Worm (Caenorhabditis elegans): ENCODE data around the gene let-754.

let-754 gene

ce11 chrIII:7919823-7920222, 33.3 kb downstream of the let-754 start, which contains the start of gene C29E4.14:
Gene C29E4.14, plus strand, starts transcription at chrIII:7920123.
- no peak for TF ChIP-seq unc-130 (GFP tag; optimal IDR thresholded peaks at IDR 0.05)
- TF ChIP-seq aptf-3 (GFP tag; IDR thresholded peaks at IDR 0.05): no peak
- TF ChIP-seq tlf-1 (GFP tag; optimal IDR thresholded peaks at IDR 0.05): no peak
- no peak for TF ChIP-seq Y53G8AR.9 (GFP tag; conservative IDR thresholded peaks at IDR 0.05)
- TF ChIP-seq ccch-3 (GFP tag; optimal IDR thresholded peaks at IDR 0.05): no peak
- no peak for TF ChIP-seq F23B12.7 (tag; optimal IDR thresholded peaks at IDR 0.05; ENCODE audit: insufficient read depth)
- no peak for TF ChIP-seq cebp-1 (GFP tag; IDR thresholded peaks at IDR 0.05)
- no peak for TF ChIP-seq cebp-1 (tag; optimal IDR thresholded peaks at IDR 0.05)
- no peak for TF ChIP-seq hlh-26 (GFP tag; conservative IDR thresholded peaks at IDR 0.05)
- no peak for TF ChIP-seq tbx-9 (tag; optimal IDR thresholded peaks at IDR 0.05; ENCODE audit: borderline replicate concordance)
- no peak for TF ChIP-seq snpc-1.3 (tag; optimal IDR thresholded peaks at IDR 0.05; ENCODE audit: insufficient read depth)
- no peak for TF ChIP-seq B0336.3 (GFP tag; IDR thresholded peaks at IDR 0.05)
- no peak for TF ChIP-seq gei-17 (GFP tag; optimal IDR thresholded peaks at IDR 0.05)
- no peak for TF ChIP-seq B0035.1 (tag; optimal IDR thresholded peaks at IDR 0.05)
- no peak for TF ChIP-seq zim-3 (tag; optimal IDR thresholded peaks at IDR 0.05)
- TF ChIP-seq B0261.1 (tag; optimal IDR thresholded peaks at IDR 0.05): no peak
- TF ChIP-seq ekl-4 (GFP tag; IDR thresholded peaks at IDR 0.05): no peak
- no peak for TF ChIP-seq lsy-27 (tag; optimal IDR thresholded peaks at IDR 0.05; ENCODE audit: borderline replicate concordance, insufficient read depth)

ce11 chrIII:7917667-7918066, 35.4 kb downstream of the let-754 start, which contains the start of gene gly-3:
Gene gly-3, minus strand, starts transcription at chrIII:7917767.
- TF ChIP-seq attf-6 (GFP tag; IDR thresholded peaks at IDR 0.05) (no peak), F57C9.4 (tag; optimal IDR thresholded peaks at IDR 0.05) (no peak), aptf-3 (GFP tag; IDR thresholded peaks at IDR 0.05) (no peak), B0035.1 (tag; optimal IDR thresholded peaks at IDR 0.05) (no peak), F52B5.7 (tag; optimal IDR thresholded peaks at IDR 0.05) (no peak), C17E4.6 (GFP tag; IDR thresholded peaks at IDR 0.05) (no peak), unc-62 (GFP tag; optimal IDR thresholded peaks at IDR 0.05) (no peak), ccch-3 (GFP tag; optimal IDR thresholded peaks at IDR 0.05) (no peak), hrde-1 (tag; optimal IDR thresholded peaks at IDR 0.05; ENCODE audit: borderline replicate concordance) (no peak), snpc-3.4 (tag; optimal IDR thresholded peaks at IDR 0.05) (no peak), zfh-2 (GFP tag; conservative IDR thresholded peaks at IDR 0.05) (no peak), ztf-28 (GFP tag; IDR thresholded peaks at IDR 0.05) (no peak), B0019.2 (GFP tag; conservative IDR thresholded peaks at IDR 0.05) (no peak), F23B12.7 (tag; optimal IDR thresholded peaks at IDR 0.05; ENCODE audit: insufficient read depth) (no peak), egl-18 (GFP tag; IDR thresholded peaks at IDR 0.05) (no peak)

ce11 chrIII:7913488-7913887, 39.6 kb downstream of the let-754 start, which contains the start of gene ZK688.12:
Gene ZK688.12, minus strand, starts transcription at chrIII:7913588.
- TF ChIP-seq F22D6.2 (tag; optimal IDR thresholded peaks at IDR 0.05) (no peak), nfyb-1 (GFP tag; IDR thresholded peaks at IDR 0.05) (no peak), mes-4 (tag; optimal IDR thresholded peaks at IDR 0.05) (no peak), zim-3 (tag; optimal IDR thresholded peaks at IDR 0.05) (no peak), ztf-25 (GFP tag; IDR thresholded peaks at IDR 0.05) (no peak), ztf-28 (GFP tag; IDR thresholded peaks at IDR 0.05) (no peak), snpc-3.4 (tag; optimal IDR thresholded peaks at IDR 0.05) (no peak), rpc-1 (optimal IDR thresholded peaks at IDR 0.05) (no peak), rpc-1 (tag; optimal IDR thresholded peaks at IDR 0.05) (no peak), rcor-1 (GFP tag; IDR thresholded peaks at IDR 0.05) (no peak), F49E8.2 (tag; optimal IDR thresholded peaks at IDR 0.05; ENCODE audit: insufficient read depth) (no peak), ccch-3 (GFP tag; optimal IDR thresholded peaks at IDR 0.05) (no peak), Y67H2A.10 (GFP tag; conservative IDR thresholded peaks at IDR 0.05) (no peak), lin-54 (GFP tag; optimal IDR thresholded peaks at IDR 0.05) (no peak), hlh-26 (GFP tag; conservative IDR thresholded peaks at IDR 0.05) (no peak), ceh-100 (GFP tag; IDR thresholded peaks at IDR 0.05) (no peak), hlh-12 (tag; optimal IDR thresholded peaks at IDR 0.05) (no peak), bed-2 (GFP tag; IDR thresholded peaks at IDR 0.05) (no peak), lin-40 (tag; optimal IDR thresholded peaks at IDR 0.05) (no peak)

All from whole organism, young adult.